Worm (Caenorhabditis elegans) whole organism, young adult: Measurements from ENCODE around the gene rskd-1.
A peak's percentile ranks its signal among the peaks of the same experiment; 100 is the strongest.

Experiments
- B0019.2 ChIP-seq: fragments of 200-800 bp; sonication (Bioruptor generic); conservative IDR thresholded peaks from 2 replicates; pipeline ENCODE4 v1.3.6; 2022; ENCODE audit warnings: missing genetic modification reagents, missing genetic modification characterization, missing compliant biosample characterization
- F33H1.4 ChIP-seq: fragments of 200-800 bp; sonication (Bioruptor generic); IDR thresholded peaks from 2 replicates; pipeline ENCODE4 v1.3.6; 2022; ENCODE audit warnings: missing genetic modification reagents, missing genetic modification characterization, missing compliant biosample characterization
- F39B2.1 ChIP-seq: fragments of 200-800 bp; sonication (Bioruptor generic); IDR thresholded peaks from 2 replicates; pipeline ENCODE4 v1.3.6; 2022; ENCODE audit warnings: missing genetic modification reagents, missing genetic modification characterization, missing compliant biosample characterization
- Y95B8A.8 ChIP-seq: fragments of 200-800 bp; sonication (Bioruptor generic); IDR thresholded peaks from 2 replicates; pipeline ENCODE4 v1.3.6; 2022; ENCODE audit warnings: missing genetic modification reagents, missing genetic modification characterization, missing compliant biosample characterization
- ama-1 ChIP-seq, 3 experiments: fragments of 150-350 bp in 1 of 3; sonication (generic microtip) in 2 of 3; optimal IDR thresholded peaks; 2 replicates each; lab custom pipeline; 2014 to 2018; ENCODE audit warnings: missing biosample characterization in 2 of 3, missing genetic modification characterization in 2 of 3, missing genetic modification reagents in 2 of 3
- attf-3 ChIP-seq: fragments of 200-800 bp; sonication (Bioruptor generic); conservative IDR thresholded peaks from 2 replicates; pipeline ENCODE4 v1.3.6; 2022; ENCODE audit warnings: missing genetic modification reagents, missing genetic modification characterization, missing compliant biosample characterization
- bed-1 ChIP-seq: fragments of 200-800 bp; sonication (Bioruptor generic); IDR thresholded peaks from 2 replicates; pipeline ENCODE4 v1.3.6; 2022; ENCODE audit warnings: missing genetic modification reagents, missing genetic modification characterization, missing compliant biosample characterization
- cebp-1 ChIP-seq, 2 experiments: fragments of 200-800 bp in 1 of 2; sonication (Bioruptor generic) in 1 of 2; sonication (generic microtip) in 1 of 2; IDR thresholded peaks in 1 of 2; optimal IDR thresholded peaks in 1 of 2; 2 replicates each; pipeline versions ENCODE4 v1.3.6 to Lab custom; 2017 to 2022; ENCODE audit warnings: missing compliant biosample characterization in 2 of 2, missing genetic modification characterization in 2 of 2, mild to moderate bottlenecking in 1 of 2, missing genetic modification reagents in 1 of 2, moderate library complexity in 1 of 2
- ceh-100 ChIP-seq: fragments of 200-800 bp; sonication (Bioruptor generic); IDR thresholded peaks from 2 replicates; pipeline ENCODE4 v1.3.6; 2022; ENCODE audit warnings: missing genetic modification reagents, missing genetic modification characterization, missing compliant biosample characterization
- ceh-58 ChIP-seq: fragments of 200-800 bp; sonication (Bioruptor generic); IDR thresholded peaks from 2 replicates; pipeline ENCODE4 v1.3.6; 2022; ENCODE audit warnings: missing genetic modification characterization, missing compliant biosample characterization
- die-1 ChIP-seq: sonication (generic microtip); optimal IDR thresholded peaks from 2 replicates; lab custom pipeline; 2016; ENCODE audit warnings: missing genotype, mild to moderate bottlenecking, missing genetic modification characterization, missing compliant biosample characterization
- dpl-1 ChIP-seq: fragments of 150-350 bp; optimal IDR thresholded peaks from 2 replicates; lab custom pipeline; 2014; ENCODE audit warnings: missing biosample characterization, missing genetic modification reagents, missing genetic modification characterization
- egl-18 ChIP-seq: fragments of 200-800 bp; sonication (Bioruptor generic); IDR thresholded peaks from 2 replicates; pipeline ENCODE4 v1.3.6; 2022; ENCODE audit warnings: missing genetic modification reagents, missing genetic modification characterization, missing compliant biosample characterization
- ekl-4 ChIP-seq: fragments of 200-800 bp; sonication (Bioruptor generic); IDR thresholded peaks from 2 replicates; pipeline ENCODE4 v1.3.6; 2022; ENCODE audit warnings: missing genetic modification reagents, missing genetic modification characterization, missing compliant biosample characterization
- hrde-1 ChIP-seq: sonication (generic microtip); optimal IDR thresholded peaks from 2 replicates; lab custom pipeline; 2016; ENCODE audit warnings: missing genetic modification characterization, mild to moderate bottlenecking, missing compliant biosample characterization, moderate library complexity, missing genotype, missing genetic modification reagents, borderline replicate concordance
- lsy-27 ChIP-seq: sonication (generic microtip); optimal IDR thresholded peaks from 2 replicates; lab custom pipeline; 2017; ENCODE audit warnings: missing genetic modification characterization, mild to moderate bottlenecking, missing compliant biosample characterization, antibody characterized with exemption, missing genotype, borderline replicate concordance; ENCODE audit not compliant: insufficient read depth
- madf-10 ChIP-seq: sonication (generic microtip); optimal IDR thresholded peaks from 2 replicates; lab custom pipeline; 2016; ENCODE audit warnings: mild to moderate bottlenecking, missing genetic modification characterization, missing compliant biosample characterization
- mel-28 ChIP-seq: sonication (generic microtip); optimal IDR thresholded peaks from 2 replicates; lab custom pipeline; 2016; ENCODE audit warnings: borderline replicate concordance, mild to moderate bottlenecking, missing genetic modification characterization, missing compliant biosample characterization
- mxl-1 ChIP-seq: sonication (generic microtip); optimal IDR thresholded peaks from 2 replicates; lab custom pipeline; 2016; ENCODE audit warnings: missing genetic modification characterization, missing compliant biosample characterization
- nfya-2 ChIP-seq: fragments of 200-800 bp; sonication (Bioruptor generic); IDR thresholded peaks from 2 replicates; pipeline ENCODE4 v1.3.6; 2022; ENCODE audit warnings: missing genetic modification reagents, missing genetic modification characterization, missing compliant biosample characterization
- nfyb-1 ChIP-seq: fragments of 200-800 bp; sonication (Bioruptor generic); IDR thresholded peaks from 2 replicates; pipeline ENCODE4 v1.3.6; 2022; ENCODE audit warnings: missing genetic modification reagents, missing genetic modification characterization, missing compliant biosample characterization
- rcor-1 ChIP-seq: fragments of 200-800 bp; sonication (Bioruptor generic); IDR thresholded peaks from 2 replicates; pipeline ENCODE4 v1.3.6; 2022; ENCODE audit warnings: missing genetic modification reagents, missing genetic modification characterization, missing compliant biosample characterization
- repo-1 ChIP-seq: sonication (generic microtip); optimal IDR thresholded peaks from 2 replicates; lab custom pipeline; 2017; ENCODE audit warnings: mild to moderate bottlenecking, missing genetic modification characterization, missing compliant biosample characterization
- snpc-1.1 ChIP-seq: sonication (generic microtip); optimal IDR thresholded peaks from 2 replicates; lab custom pipeline; 2017; ENCODE audit warnings: missing genetic modification characterization, mild to moderate bottlenecking, missing compliant biosample characterization, antibody characterized with exemption, moderate library complexity, missing genotype, missing genetic modification reagents; ENCODE audit not compliant: insufficient read depth
- snpc-4 ChIP-seq, 5 experiments: fragments of 150-350 bp in 1 of 5; sonication (generic microtip) in 4 of 5; optimal IDR thresholded peaks; 2 replicates each; lab custom pipeline; 2014 to 2018; ENCODE audit warnings: missing genetic modification characterization in 5 of 5, missing biosample characterization in 3 of 5, antibody characterized with exemption in 2 of 5, mild to moderate bottlenecking in 2 of 5, missing compliant biosample characterization in 2 of 5, missing genotype in 2 of 5, moderate library complexity in 2 of 5, missing genetic modification reagents in 1 of 5
- somi-1 ChIP-seq: fragments of 200-800 bp; sonication (Bioruptor generic); optimal IDR thresholded peaks from 2 replicates; lab custom pipeline; 2018; ENCODE audit warnings: mild to moderate bottlenecking, missing genetic modification characterization, missing compliant biosample characterization
- tlf-1 ChIP-seq: fragments of 200-800 bp; sonication (Bioruptor generic); optimal IDR thresholded peaks from 2 replicates; lab custom pipeline; 2018; ENCODE audit warnings: mild to moderate bottlenecking, missing genetic modification characterization, missing compliant biosample characterization
- unc-130 ChIP-seq: sonication (generic microtip); optimal IDR thresholded peaks from 2 replicates; lab custom pipeline; 2016; ENCODE audit warnings: missing genetic modification reagents, missing genetic modification characterization, missing compliant biosample characterization
- xnd-1 ChIP-seq: sonication (generic microtip); optimal IDR thresholded peaks from 2 replicates; lab custom pipeline; 2016; ENCODE audit warnings: missing genotype, missing genetic modification reagents, missing genetic modification characterization, missing compliant biosample characterization
- ztf-25 ChIP-seq: fragments of 200-800 bp; sonication (Bioruptor generic); IDR thresholded peaks from 2 replicates; pipeline ENCODE4 v1.3.6; 2022; ENCODE audit warnings: missing genetic modification reagents, missing genetic modification characterization, missing compliant biosample characterization
- ztf-6 ChIP-seq: fragments of 200-800 bp; sonication (Bioruptor generic); IDR thresholded peaks from 2 replicates; pipeline ENCODE4 v1.3.6; 2022; ENCODE audit warnings: missing genetic modification reagents, missing genetic modification characterization, missing compliant biosample characterization

The rskd-1 gene

DNA sequence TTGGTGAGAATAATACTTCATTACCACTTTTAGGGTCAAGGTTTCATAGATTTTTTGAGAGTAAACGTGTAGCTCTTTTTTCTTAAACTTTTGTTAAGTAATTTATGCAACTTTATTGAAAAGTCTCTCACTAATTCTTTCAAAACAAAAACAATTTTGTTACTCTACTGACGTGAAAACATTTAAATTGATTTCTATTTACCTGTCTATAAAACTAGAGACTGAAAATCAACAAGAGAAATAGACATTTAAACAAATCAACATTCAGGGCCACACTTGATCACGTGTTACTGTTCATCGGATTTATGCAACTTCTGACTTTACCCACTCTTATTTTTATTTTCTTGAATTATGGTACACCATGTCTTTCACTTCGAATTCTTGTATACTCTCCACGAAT is 32.0 kb downstream of the rskd-1 start, which contains the start of gene ugt-55:
TSS of gene ugt-55 (plus strand) at position 301 of the 400 bp plus-strand sequence.
- no peak for TF ChIP-seq xnd-1 (tag; lab: Kevin White, UChicago)

DNA sequence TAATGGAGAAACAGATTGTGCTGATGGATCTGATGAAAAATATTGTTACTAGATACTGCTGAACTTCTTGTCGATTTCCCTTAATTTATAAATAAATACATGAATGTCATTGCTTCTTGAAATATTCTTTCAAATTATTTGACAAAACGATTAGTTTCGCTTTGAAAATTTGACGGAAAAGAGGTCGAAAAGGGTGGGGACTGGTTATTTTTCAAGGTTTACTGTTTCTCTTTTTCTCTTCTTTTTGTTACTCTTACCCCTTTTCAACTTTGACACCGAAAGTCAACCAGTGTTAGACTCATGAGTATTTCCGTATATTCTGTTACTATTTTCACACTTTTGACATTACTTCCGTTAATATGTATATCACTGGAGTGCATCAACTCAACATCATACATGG is 33.1 kb downstream of the rskd-1 start, which contains the start of gene T04H1.12:
TSS of gene T04H1.12 (plus strand) at position 301 of the 400 bp plus-strand sequence.
- TF ChIP-seq egl-18 (GFP tag; lab: Robert Waterston, UW) (no peak), F39B2.1 (GFP tag; lab: Robert Waterston, UW) (no peak), ekl-4 (GFP tag; lab: Robert Waterston, UW) (no peak), somi-1 (no peak), snpc-1.1 (tag; lab: Kevin White, UChicago) (no peak), nfya-2 (no peak), nfyb-1 (GFP tag; lab: Robert Waterston, UW) (no peak), madf-10 (tag; lab: Kevin White, UChicago) (no peak)

DNA sequence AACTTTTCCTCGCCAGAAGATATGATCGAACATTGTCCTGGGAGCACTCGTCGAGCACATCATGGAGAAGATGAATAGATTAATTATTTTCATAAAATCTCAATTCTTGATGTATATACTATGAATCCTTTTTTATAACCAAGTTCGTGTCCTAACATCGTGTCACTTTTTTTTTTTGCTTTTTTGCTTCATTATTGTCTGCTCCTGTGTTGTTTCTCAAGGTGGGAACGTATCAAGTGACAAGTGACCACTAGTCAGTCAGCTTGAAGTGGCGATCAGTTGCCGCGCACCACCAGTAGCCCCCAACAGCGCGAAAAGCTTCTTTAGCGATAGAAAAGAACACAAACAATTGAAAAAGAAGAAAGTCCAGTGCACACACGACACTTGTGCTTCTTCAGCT is 36.1 kb downstream of the rskd-1 start, which contains the start of gene lrx-1:
TSS of gene lrx-1 (plus strand) at position 301 of the 400 bp plus-strand sequence.
- no peak for TF ChIP-seq ceh-100 (GFP tag; lab: Robert Waterston, UW)
- TF ChIP-seq unc-130 (GFP tag; lab: Kevin White, UChicago) = no peak
- no peak for TF ChIP-seq ztf-6 (GFP tag; lab: Robert Waterston, UW)
- TF ChIP-seq dpl-1 (GFP tag; lab: Kevin White, UChicago) = no peak
- TF ChIP-seq Y95B8A.8 (GFP tag; lab: Robert Waterston, UW) = no peak
- no peak for TF ChIP-seq snpc-4 (GFP tag; optimal IDR thresholded peaks at IDR 0.05; lab: Kevin White, UChicago)
- TF ChIP-seq snpc-4 (tag; optimal IDR thresholded peaks at IDR 0.05; lab: Kevin White, UChicago) = no peak
- TF ChIP-seq ceh-58 (GFP tag; lab: Robert Waterston, UW) = no peak
- no peak for TF ChIP-seq F39B2.1 (GFP tag; lab: Robert Waterston, UW)
- TF ChIP-seq B0019.2 (GFP tag; lab: Robert Waterston, UW) = no peak
- no peak for TF ChIP-seq hrde-1 (tag; lab: Kevin White, UChicago)
- no peak for TF ChIP-seq mel-28 (tag; lab: Kevin White, UChicago)
- TF ChIP-seq lsy-27 (tag; lab: Kevin White, UChicago) = no peak
- no peak for TF ChIP-seq die-1
- no peak for TF ChIP-seq tlf-1

DNA sequence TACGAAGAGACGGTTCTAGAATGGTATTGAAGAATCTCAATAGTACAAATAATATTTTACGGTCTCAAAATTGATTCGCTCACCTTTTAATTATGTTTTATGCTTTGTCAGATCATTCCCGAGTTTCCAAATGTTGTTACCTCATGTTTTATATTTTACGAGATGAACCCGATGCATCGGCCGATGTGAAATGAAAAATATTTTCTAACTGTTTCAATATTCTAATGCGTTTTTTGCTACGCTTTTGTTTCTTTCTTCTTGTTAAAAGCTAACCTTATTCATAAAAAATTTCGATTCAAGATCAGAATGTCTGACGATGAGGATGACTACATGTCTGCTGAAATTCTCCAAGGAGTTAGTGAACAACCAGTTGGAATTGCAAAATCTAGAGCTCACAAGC is 37.4 kb downstream of the rskd-1 start, which contains the start of gene T04H1.5:
TSS of gene T04H1.5 (plus strand) at position 301 of the 400 bp plus-strand sequence.
- no peak for TF ChIP-seq repo-1 (tag; lab: Kevin White, UChicago)
- no peak for TF ChIP-seq F33H1.4 (GFP tag; lab: Robert Waterston, UW)
- TF ChIP-seq ztf-25 = no peak
- no peak for TF ChIP-seq Y95B8A.8 (GFP tag; lab: Robert Waterston, UW)
- TF ChIP-seq bed-1 = no peak
- no peak for TF ChIP-seq rcor-1 (GFP tag; lab: Robert Waterston, UW)
- TF ChIP-seq mxl-1 (tag; lab: Kevin White, UChicago) = no peak
- no peak for TF ChIP-seq mel-28 (tag; lab: Kevin White, UChicago)
- TF ChIP-seq attf-3 (GFP tag; lab: Robert Waterston, UW) = no peak

DNA sequence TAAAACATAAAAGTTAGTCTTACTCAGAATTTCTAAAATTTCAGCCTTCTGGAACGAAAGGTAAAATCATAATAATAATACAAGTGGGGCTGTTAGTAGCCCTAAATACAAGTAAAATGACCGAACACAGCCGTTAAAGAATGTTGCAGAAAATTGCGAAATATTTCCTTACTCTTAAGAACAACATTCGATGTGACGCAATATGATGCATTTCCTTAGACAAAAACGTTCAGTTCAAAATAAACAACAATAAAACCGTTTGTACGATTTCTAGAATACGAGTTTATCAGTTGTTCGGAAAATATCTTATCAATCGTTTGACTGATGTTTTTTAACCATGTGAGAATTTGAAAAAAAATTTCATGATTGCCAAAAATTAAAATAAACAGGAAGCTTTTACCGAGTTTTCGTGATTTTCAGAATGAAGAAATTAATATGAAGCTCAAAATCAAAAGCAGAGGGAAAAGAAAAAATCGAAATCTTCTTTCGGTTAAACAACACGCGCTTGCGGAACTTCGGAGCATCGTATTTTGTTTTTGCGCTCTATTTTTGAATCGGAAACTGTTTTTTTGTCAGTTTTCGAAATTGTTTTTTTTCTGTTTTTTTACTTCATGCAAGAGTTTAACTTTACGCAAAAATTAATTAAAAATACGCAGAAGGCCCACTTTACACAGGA is 42.5 kb downstream of the rskd-1 start:
- no peak for TF ChIP-seq ama-1 (optimal IDR thresholded peaks at IDR 0.05; lab: Kevin White, UChicago)
- no peak for TF ChIP-seq ama-1 (GFP tag; optimal IDR thresholded peaks at IDR 0.05; lab: Kevin White, UChicago)
- peak; percentile 77; the same call in 1 of the 2 replicates for TF ChIP-seq cebp-1 (GFP tag; IDR thresholded peaks at IDR 0.05; lab: Robert Waterston, UW)
- TF ChIP-seq cebp-1 (tag; optimal IDR thresholded peaks at IDR 0.05; lab: Kevin White, UChicago) = peak; percentile 94
- peak; percentile 90 for TF ChIP-seq attf-3 (GFP tag; lab: Robert Waterston, UW)
